Worm (Caenorhabditis elegans) whole organism, L2 larva: ENCODE data around the gene F54B11.7.

Experiments used
- nhr-6 ChIP-seq: fragments of 150-350 bp; optimal IDR thresholded peaks from 2 replicates; lab custom pipeline; 2014; ENCODE audit warnings: missing biosample characterization, missing genetic modification characterization
- ztf-11 ChIP-seq: sonication (generic microtip); optimal IDR thresholded peaks from 2 replicates; lab custom pipeline; 2017; ENCODE audit warnings: missing biosample characterization, missing genetic modification characterization

ce11 chrX:13621628-13622027 is 21.4 kb downstream of the F54B11.7 start, which contains the start of gene Y12A6A.1:
- TF ChIP-seq ztf-11 (tag; lab: Kevin White, UChicago) (no peak), nhr-6 (tag; lab: Kevin White, UChicago) (no peak)
